Worm (Caenorhabditis elegans): ENCODE results near the gene M03E7.3.

The M03E7.3 gene

DNA sequence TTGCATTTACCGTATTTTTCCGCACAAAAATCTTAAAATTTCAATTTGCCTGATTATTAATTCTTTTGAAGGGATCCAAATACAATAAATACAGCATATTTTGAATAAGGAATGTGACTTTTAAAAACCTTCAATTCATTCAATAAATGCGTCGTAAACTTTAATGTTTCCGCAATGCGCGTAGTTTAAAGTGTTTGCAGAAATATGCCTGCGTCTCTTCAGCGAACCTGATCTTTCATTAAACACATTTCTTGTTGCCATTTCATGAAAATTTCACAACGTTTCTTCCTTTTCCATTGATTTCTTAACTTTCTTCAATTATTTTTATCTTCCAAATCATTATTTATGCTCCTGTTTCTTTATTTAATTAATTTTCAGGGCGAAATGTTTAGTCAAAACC is 22.5 kb upstream of the M03E7.3 start, which contains the start of gene vps-37:
Gene vps-37 (plus strand): TSS at position 378 of the 400 bp plus-strand sequence.
- TF ChIP-seq F23B12.7 (tag; optimal IDR thresholded peaks at IDR 0.05; ENCODE audit: insufficient read depth) (peak; percentile 11), hmg-20 (GFP tag; IDR thresholded peaks at IDR 0.05) (0 out of 2 replicates have a peak, but pooled peaks have one; percentile 21), hsf-1 (GFP tag; IDR thresholded peaks at IDR 0.05) (no peak), snpc-4 (GFP tag; optimal IDR thresholded peaks at IDR 0.05) (no peak), snpc-4 (tag; optimal IDR thresholded peaks at IDR 0.05) (peak in 3 of 4 experiments; percentile 33 to 55 (median 39)), ceh-40 (GFP tag; IDR thresholded peaks at IDR 0.05) (no peak), F33H1.4 (GFP tag; IDR thresholded peaks at IDR 0.05) (peak; percentile 51; the same call in 1 of the 2 replicates), aptf-2 (GFP tag; conservative IDR thresholded peaks at IDR 0.05) (no peak), madf-8 (GFP tag; conservative IDR thresholded peaks at IDR 0.05) (peak; percentile 50; the same call in 1 of the 2 replicates), rcor-1 (GFP tag; IDR thresholded peaks at IDR 0.05) (peak; percentile 80; the same call in 1 of the 2 replicates), snpc-1.1 (tag; optimal IDR thresholded peaks at IDR 0.05; ENCODE audit: insufficient read depth) (peak; percentile 55), Y95B8A.8 (GFP tag; IDR thresholded peaks at IDR 0.05) (no peak), nfya-1 (tag; optimal IDR thresholded peaks at IDR 0.05; ENCODE audit: borderline replicate concordance, insufficient read depth) (no peak), F37B4.10 (GFP tag; IDR thresholded peaks at IDR 0.05) (no peak), dpl-1 (GFP tag; optimal IDR thresholded peaks at IDR 0.05) (peak; percentile 45), tbx-9 (tag; optimal IDR thresholded peaks at IDR 0.05; ENCODE audit: borderline replicate concordance) (no peak), attf-3 (GFP tag; conservative IDR thresholded peaks at IDR 0.05) (no peak), lin-54 (GFP tag; optimal IDR thresholded peaks at IDR 0.05) (peak; percentile 75), mes-4 (tag; optimal IDR thresholded peaks at IDR 0.05) (no peak), B0035.1 (tag; optimal IDR thresholded peaks at IDR 0.05) (no peak), tbp1 (GFP tag; optimal IDR thresholded peaks at IDR 0.05) (no peak), cebp-1 (GFP tag; IDR thresholded peaks at IDR 0.05) (peak; percentile 36; the same call in 1 of the 2 replicates), cebp-1 (tag; optimal IDR thresholded peaks at IDR 0.05) (peak; percentile 83), snpc-3.4 (tag; optimal IDR thresholded peaks at IDR 0.05) (no peak), nfyb-1 (GFP tag; IDR thresholded peaks at IDR 0.05) (peak; percentile 12; the same call in 1 of the 2 replicates), lsl-1 (GFP tag; optimal IDR thresholded peaks at IDR 0.05) (peak; percentile 48), lin-35 (GFP tag; optimal IDR thresholded peaks at IDR 0.05) (peak in 1 of 3 experiments; percentile 70), D2030.7 (GFP tag; IDR thresholded peaks at IDR 0.05) (peak; percentile 61), lin-40 (tag; optimal IDR thresholded peaks at IDR 0.05) (peak; percentile 78), lir-1 (GFP tag; conservative IDR thresholded peaks at IDR 0.05) (no peak), ZK185.1 (tag; optimal IDR thresholded peaks at IDR 0.05; ENCODE audit: poor library complexity, severe bottlenecking) (peak; percentile 77), hmg-1.2 (GFP tag; IDR thresholded peaks at IDR 0.05) (peak; percentile 99), efl-1 (GFP tag; optimal IDR thresholded peaks at IDR 0.05) (peak; percentile 46), pbrm-1 (GFP tag; IDR thresholded peaks at IDR 0.05) (peak; percentile 62; the same call in 1 of the 2 replicates), mcd-1 (GFP tag; IDR thresholded peaks at IDR 0.05) (peak; percentile 73), madf-6 (GFP tag; IDR thresholded peaks at IDR 0.05) (peak; percentile 83), T26A5.8 (tag; optimal IDR thresholded peaks at IDR 0.05) (no peak), hlh-12 (tag; optimal IDR thresholded peaks at IDR 0.05) (no peak), C06A6.2 (GFP tag; conservative IDR thresholded peaks at IDR 0.05) (no peak), lsy-27 (tag; optimal IDR thresholded peaks at IDR 0.05; ENCODE audit: borderline replicate concordance, insufficient read depth) (no peak), ceh-91 (GFP tag; IDR thresholded peaks at IDR 0.05) (peak; percentile 44; the same call in 1 of the 2 replicates), F49E8.2 (tag; optimal IDR thresholded peaks at IDR 0.05; ENCODE audit: insufficient read depth) (no peak)

All from whole organism, young adult.